Fruit fly (Drosophila melanogaster) Kc167 (cell line): ENCODE measurements around the gene Nt5b.

ENCODE experiments used
- Myc ChIP-seq: fragments of >200 bp; optimal IDR thresholded peaks from 2 replicates; lab custom pipeline; 2017; ENCODE audit warnings: missing external identifiers
- h ChIP-seq: fragments of >200 bp; optimal IDR thresholded peaks from 3 replicates; lab custom pipeline; 2018; ENCODE audit warnings: missing external identifiers
- insv ChIP-seq: fragments of >200 bp; optimal IDR thresholded peaks from 3 replicates; lab custom pipeline; 2018; ENCODE audit warnings: missing external identifiers
- psq ChIP-seq: fragments of >200 bp; optimal IDR thresholded peaks from 2 replicates; lab custom pipeline; 2017; ENCODE audit warnings: missing external identifiers
- ttk ChIP-seq: sonication (Bioruptor generic); optimal IDR thresholded peaks from 2 replicates; lab custom pipeline; 2017; ENCODE audit warnings: missing external identifiers

DNA sequence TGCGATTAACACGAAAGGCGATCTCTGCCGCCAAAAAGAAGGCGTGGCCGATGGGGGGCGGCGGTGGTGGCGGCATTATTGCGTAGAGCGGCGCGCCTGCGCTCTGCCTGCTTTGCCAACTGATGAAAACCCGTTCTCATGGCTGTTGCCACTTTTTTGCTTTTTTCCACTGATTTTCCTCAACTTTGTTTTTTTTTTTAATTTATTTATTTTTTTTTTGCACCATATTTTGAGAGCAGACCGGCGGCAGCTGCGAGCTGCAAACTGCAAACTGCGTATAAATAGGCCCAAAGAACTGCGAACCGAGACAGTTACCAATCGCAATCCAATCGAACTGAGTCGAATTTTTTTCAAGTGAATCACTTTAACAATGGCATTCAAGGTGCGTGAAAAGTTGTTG, 12.2 kb upstream of the Nt5b start, which contains the start of gene CG42323:
- TF ChIP-seq ttk (lab: Kevin White, UChicago), result no peak
- TF ChIP-seq insv (lab: Kevin White, UChicago), result no peak
- TF ChIP-seq psq (lab: Kevin White, UChicago), result no peak
- no peak for TF ChIP-seq h (lab: Kevin White, UChicago)
- TF ChIP-seq Myc (lab: Kevin White, UChicago), result no peak
